Worm (Caenorhabditis elegans) whole organism, L2 larva: ENCODE measurements around the gene pfs-2.

Experiments used
- fos-1 ChIP-seq: fragments of 150-350 bp; optimal IDR thresholded peaks from 2 replicates; lab custom pipeline; 2014; ENCODE audit warnings: missing biosample characterization, missing genetic modification characterization
- lin-13 ChIP-seq: fragments of 150-350 bp; optimal IDR thresholded peaks from 2 replicates; lab custom pipeline; 2014; ENCODE audit warnings: missing biosample characterization, missing genetic modification reagents, missing genetic modification characterization
- ztf-1 ChIP-seq: fragments of 200-800 bp; sonication (Bioruptor generic); conservative IDR thresholded peaks from 2 replicates; pipeline ENCODE4 v1.3.6; 2022; ENCODE audit warnings: missing genetic modification characterization, missing compliant biosample characterization

DNA sequence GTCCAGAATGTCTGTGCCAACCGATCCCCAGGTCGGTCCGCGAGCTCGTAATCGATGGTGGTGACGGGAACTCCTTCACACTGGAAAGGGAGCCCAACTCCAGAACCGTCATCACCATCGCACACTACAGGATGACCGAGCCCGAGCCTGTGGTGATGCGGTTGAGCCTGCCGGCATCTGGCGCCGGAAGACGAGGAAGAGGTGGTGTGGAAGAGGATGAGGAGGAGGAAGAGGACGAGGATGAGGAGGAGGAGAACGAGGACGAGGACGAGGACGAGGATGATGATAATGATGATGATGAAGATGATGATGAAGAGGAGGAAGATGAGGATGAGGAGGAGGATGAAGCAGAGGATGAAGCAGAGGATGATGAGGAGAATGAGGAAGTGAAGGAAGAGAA is 40.1 kb upstream of the pfs-2 start, which contains the start of gene Y54G11A.14:
- TF ChIP-seq lin-13 (GFP tag; lab: Kevin White, UChicago) (no peak), ztf-1 (GFP tag; lab: Robert Waterston, UW) (no peak), fos-1 (no peak)
